Worm (Caenorhabditis elegans) whole organism, L1 larva: Measurements from ENCODE around the gene K03H1.9.
A peak's percentile ranks its signal among the peaks of the same experiment; 100 is the strongest.

Source experiments
- C04F5.9 ChIP-seq: sonication (generic microtip); optimal IDR thresholded peaks from 2 replicates; lab custom pipeline; 2016; ENCODE audit warnings: missing genetic modification characterization, missing compliant biosample characterization
- C16A3.4 ChIP-seq: fragments of 150-350 bp; optimal IDR thresholded peaks from 2 replicates; lab custom pipeline; 2014; ENCODE audit warnings: missing biosample characterization, missing genetic modification characterization
- C34B4.2 ChIP-seq: sonication (generic microtip); optimal IDR thresholded peaks from 2 replicates; lab custom pipeline; 2017; ENCODE audit warnings: mild to moderate bottlenecking, missing genetic modification characterization, missing compliant biosample characterization
- F16B12.6 ChIP-seq: fragments of 150-350 bp; optimal IDR thresholded peaks from 2 replicates; lab custom pipeline; 2014; ENCODE audit warnings: missing biosample characterization, missing genetic modification characterization
- Y116A8C.19 ChIP-seq: sonication (generic microtip); optimal IDR thresholded peaks from 2 replicates; lab custom pipeline; 2016; ENCODE audit warnings: missing compliant biosample characterization, missing genetic modification characterization, borderline replicate concordance
- aha-1 ChIP-seq: fragments of 150-350 bp; optimal IDR thresholded peaks from 2 replicates; lab custom pipeline; 2014; ENCODE audit warnings: missing biosample characterization, missing genetic modification characterization
- ama-1 ChIP-seq: fragments of 150-350 bp; optimal IDR thresholded peaks from 2 replicates; lab custom pipeline; 2014
- ceh-63 ChIP-seq: fragments of 200-800 bp; sonication (Bioruptor generic); optimal IDR thresholded peaks from 2 replicates; lab custom pipeline; 2018; ENCODE audit warnings: mild to moderate bottlenecking, missing genetic modification characterization, missing compliant biosample characterization
- ceh-82 ChIP-seq, 3 experiments: fragments of 150-350 bp in 1 of 3; sonication (generic microtip) in 2 of 3; optimal IDR thresholded peaks; 2 replicates each; lab custom pipeline; 2014 to 2017; ENCODE audit warnings: missing biosample characterization in 3 of 3, missing genetic modification characterization in 3 of 3
- ceh-88 ChIP-seq: fragments of 200-800 bp; sonication (Bioruptor generic); IDR thresholded peaks from 2 replicates; pipeline ENCODE4 v1.3.6; 2022; ENCODE audit warnings: missing genetic modification characterization, missing compliant biosample characterization
- ces-1 ChIP-seq: fragments of 150-350 bp; optimal IDR thresholded peaks from 2 replicates; lab custom pipeline; 2014; ENCODE audit warnings: missing biosample characterization, missing genetic modification reagents, missing genetic modification characterization
- efl-1 ChIP-seq, 4 experiments: fragments of 150-350 bp; optimal IDR thresholded peaks in 3 of 4; peaks in 1 of 4; 1 replicate in 1 of 4; 2 replicates in 3 of 4; lab custom pipeline; 2014; ENCODE audit warnings: missing biosample characterization in 2 of 4, missing genetic modification characterization in 2 of 4, missing genetic modification reagents in 2 of 4
- efl-3 ChIP-seq: fragments of 200-800 bp; sonication (Bioruptor generic); optimal IDR thresholded peaks from 2 replicates; lab custom pipeline; 2018; ENCODE audit warnings: mild to moderate bottlenecking, missing genetic modification characterization, missing compliant biosample characterization
- egl-13 ChIP-seq: sonication (generic microtip); optimal IDR thresholded peaks from 2 replicates; lab custom pipeline; 2016; ENCODE audit warnings: missing genotype, missing genetic modification reagents, missing genetic modification characterization, missing compliant biosample characterization
- egl-27 ChIP-seq, 2 experiments: fragments of 150-350 bp in 1 of 2; sonication (generic microtip); optimal IDR thresholded peaks; 3 replicates each; lab custom pipeline; 2017 to 2018; ENCODE audit warnings: missing biosample characterization in 2 of 2, missing genetic modification characterization in 2 of 2, missing genetic modification reagents in 2 of 2
- elt-2 ChIP-seq: sonication (generic microtip); optimal IDR thresholded peaks from 2 replicates; lab custom pipeline; 2016; ENCODE audit warnings: missing genetic modification characterization, mild to moderate bottlenecking, inconsistent platforms, missing compliant biosample characterization, missing genetic modification reagents
- elt-3 ChIP-seq, 6 experiments: fragments of 150-350 bp in 1 of 6; sonication (generic microtip); optimal IDR thresholded peaks; 2 replicates each; lab custom pipeline; 2017 to 2018; ENCODE audit warnings: missing biosample characterization in 6 of 6, missing genetic modification characterization in 6 of 6, inconsistent platforms in 1 of 6
- fkh-10 ChIP-seq: sonication (generic microtip); optimal IDR thresholded peaks from 2 replicates; lab custom pipeline; 2017; ENCODE audit warnings: missing biosample characterization, missing genetic modification reagents, missing genetic modification characterization
- fkh-4 ChIP-seq: sonication (generic microtip); optimal IDR thresholded peaks from 2 replicates; lab custom pipeline; 2016; ENCODE audit warnings: missing compliant biosample characterization, missing genetic modification characterization, borderline replicate concordance
- fos-1 ChIP-seq: fragments of 150-350 bp; optimal IDR thresholded peaks from 2 replicates; lab custom pipeline; 2014; ENCODE audit warnings: missing biosample characterization, missing genetic modification characterization
- hpl-2 ChIP-seq: fragments of 150-350 bp; optimal IDR thresholded peaks from 2 replicates; lab custom pipeline; 2014; ENCODE audit warnings: missing biosample characterization, missing genetic modification reagents, missing genetic modification characterization
- irx-1 ChIP-seq: sonication (generic microtip); optimal IDR thresholded peaks from 2 replicates; lab custom pipeline; 2016; ENCODE audit warnings: missing genetic modification characterization, missing compliant biosample characterization
- jun-1 ChIP-seq: fragments of 150-350 bp; optimal IDR thresholded peaks from 2 replicates; lab custom pipeline; 2014; ENCODE audit warnings: missing biosample characterization, missing genetic modification reagents, missing genetic modification characterization
- lin-13 ChIP-seq: fragments of 150-350 bp; optimal IDR thresholded peaks from 2 replicates; lab custom pipeline; 2014; ENCODE audit warnings: missing biosample characterization, missing genetic modification reagents, missing genetic modification characterization
- lin-14 ChIP-seq: fragments of 200-800 bp; sonication (Bioruptor generic); optimal IDR thresholded peaks from 2 replicates; lab custom pipeline; 2018; ENCODE audit warnings: mild to moderate bottlenecking, missing genetic modification characterization, moderate library complexity, missing compliant biosample characterization
- lin-35 ChIP-seq, 2 experiments: fragments of 150-350 bp; optimal IDR thresholded peaks; 2 replicates each; lab custom pipeline; 2014; ENCODE audit warnings: missing biosample characterization in 2 of 2, missing genetic modification characterization in 2 of 2, missing genetic modification reagents in 2 of 2
- lir-3 ChIP-seq: sonication (generic microtip); optimal IDR thresholded peaks from 2 replicates; lab custom pipeline; 2016; ENCODE audit warnings: mild to moderate bottlenecking, missing genetic modification characterization, moderate library complexity, missing compliant biosample characterization; ENCODE audit not compliant: poor library complexity
- lsy-2 ChIP-seq, 2 experiments: fragments of 150-350 bp; optimal IDR thresholded peaks; 2 replicates each; lab custom pipeline; 2014; ENCODE audit warnings: missing biosample characterization in 2 of 2, missing genetic modification characterization in 2 of 2
- mab-9 ChIP-seq: fragments of 200-800 bp; sonication (Bioruptor generic); IDR thresholded peaks from 2 replicates; pipeline ENCODE4 v1.3.6; 2022; ENCODE audit warnings: missing genetic modification reagents, missing genetic modification characterization, missing compliant biosample characterization
- mef-2 ChIP-seq: fragments of 150-350 bp; optimal IDR thresholded peaks from 2 replicates; lab custom pipeline; 2014; ENCODE audit warnings: missing biosample characterization, missing genetic modification characterization
- nhr-11 ChIP-seq: fragments of 150-350 bp; optimal IDR thresholded peaks from 2 replicates; lab custom pipeline; 2014; ENCODE audit warnings: missing biosample characterization, missing genetic modification characterization
- nhr-12 ChIP-seq: sonication (generic microtip); optimal IDR thresholded peaks from 2 replicates; lab custom pipeline; 2017; ENCODE audit warnings: missing biosample characterization, missing genetic modification characterization
- nhr-237 ChIP-seq: fragments of 150-350 bp; optimal IDR thresholded peaks from 2 replicates; lab custom pipeline; 2014; ENCODE audit warnings: missing biosample characterization, missing genetic modification characterization
- nhr-47 ChIP-seq: sonication (generic microtip); optimal IDR thresholded peaks from 2 replicates; lab custom pipeline; 2016; ENCODE audit warnings: mild to moderate bottlenecking, missing genetic modification characterization, moderate library complexity, missing compliant biosample characterization
- nhr-71 ChIP-seq: sonication (generic microtip); optimal IDR thresholded peaks from 2 replicates; lab custom pipeline; 2016; ENCODE audit warnings: mild to moderate bottlenecking, missing genetic modification characterization, moderate library complexity, missing compliant biosample characterization
- nhr-76 ChIP-seq: sonication (generic microtip); optimal IDR thresholded peaks from 2 replicates; lab custom pipeline; 2017; ENCODE audit warnings: missing biosample characterization, missing genetic modification characterization
- nhr-77 ChIP-seq: fragments of 150-350 bp; optimal IDR thresholded peaks from 2 replicates; lab custom pipeline; 2014; ENCODE audit warnings: missing biosample characterization, missing genetic modification characterization
- nhr-84 ChIP-seq: sonication (generic microtip); optimal IDR thresholded peaks from 2 replicates; lab custom pipeline; 2017; ENCODE audit warnings: missing biosample characterization, missing genetic modification characterization
- pag-3 ChIP-seq: sonication (generic microtip); optimal IDR thresholded peaks from 2 replicates; lab custom pipeline; 2017; ENCODE audit warnings: missing genetic modification characterization, mild to moderate bottlenecking, missing compliant biosample characterization, antibody characterized with exemption, borderline replicate concordance; ENCODE audit not compliant: insufficient read depth
- pax-3 ChIP-seq: fragments of 200-800 bp; sonication (Bioruptor generic); optimal IDR thresholded peaks from 2 replicates; lab custom pipeline; 2018; ENCODE audit warnings: mild to moderate bottlenecking, missing genetic modification characterization, moderate library complexity, missing compliant biosample characterization
- pqm-1 ChIP-seq: sonication (generic microtip); optimal IDR thresholded peaks from 3 replicates; lab custom pipeline; 2017; ENCODE audit warnings: missing biosample characterization, missing genetic modification characterization
- skn-1 ChIP-seq: fragments of 150-350 bp; optimal IDR thresholded peaks from 2 replicates; lab custom pipeline; 2014; ENCODE audit warnings: missing biosample characterization, missing genetic modification characterization
- snpc-4 ChIP-seq: fragments of 150-350 bp; optimal IDR thresholded peaks from 2 replicates; lab custom pipeline; 2014; ENCODE audit warnings: missing biosample characterization, missing genetic modification characterization
- snu-23 ChIP-seq: sonication (generic microtip); optimal IDR thresholded peaks from 2 replicates; lab custom pipeline; 2016; ENCODE audit warnings: missing genetic modification characterization, missing compliant biosample characterization
- sptf-1 ChIP-seq: fragments of 150-350 bp; optimal IDR thresholded peaks from 2 replicates; lab custom pipeline; 2014; ENCODE audit warnings: missing biosample characterization, missing genetic modification characterization
- sup-37 ChIP-seq: fragments of 200-800 bp; sonication (Bioruptor generic); optimal IDR thresholded peaks from 2 replicates; lab custom pipeline; 2018; ENCODE audit warnings: mild to moderate bottlenecking, missing genetic modification characterization, missing compliant biosample characterization
- swsn-7 ChIP-seq: sonication (generic microtip); optimal IDR thresholded peaks from 2 replicates; lab custom pipeline; 2016; ENCODE audit warnings: missing genetic modification characterization, missing compliant biosample characterization
- tlp-1 ChIP-seq: fragments of 150-350 bp; optimal IDR thresholded peaks from 2 replicates; lab custom pipeline; 2014; ENCODE audit warnings: missing biosample characterization, missing genetic modification characterization
- unc-62 ChIP-seq: fragments of 150-350 bp; optimal IDR thresholded peaks from 2 replicates; lab custom pipeline; 2014; ENCODE audit warnings: missing biosample characterization, missing genetic modification reagents, missing genetic modification characterization
- unc-86 ChIP-seq: sonication (generic microtip); optimal IDR thresholded peaks from 2 replicates; lab custom pipeline; 2016; ENCODE audit warnings: missing genetic modification characterization, missing compliant biosample characterization
- unc-98 ChIP-seq: fragments of 200-800 bp; sonication (Bioruptor generic); IDR thresholded peaks from 2 replicates; pipeline ENCODE4 v1.3.6; 2022; ENCODE audit warnings: missing genetic modification characterization, missing compliant biosample characterization
- zag-1 ChIP-seq: fragments of 150-350 bp; optimal IDR thresholded peaks from 2 replicates; lab custom pipeline; 2014; ENCODE audit warnings: missing biosample characterization, missing genetic modification characterization
- zip-4 ChIP-seq: fragments of 200-800 bp; sonication (Bioruptor generic); optimal IDR thresholded peaks from 2 replicates; lab custom pipeline; 2018; ENCODE audit warnings: mild to moderate bottlenecking, missing genetic modification characterization, moderate library complexity, missing compliant biosample characterization
- ztf-11 ChIP-seq, 2 experiments: sonication (generic microtip); optimal IDR thresholded peaks; 2 replicates each; lab custom pipeline; 2016 to 2017; ENCODE audit warnings: missing genetic modification characterization in 2 of 2, missing biosample characterization in 1 of 2, missing compliant biosample characterization in 1 of 2

Gene K03H1.9

DNA sequence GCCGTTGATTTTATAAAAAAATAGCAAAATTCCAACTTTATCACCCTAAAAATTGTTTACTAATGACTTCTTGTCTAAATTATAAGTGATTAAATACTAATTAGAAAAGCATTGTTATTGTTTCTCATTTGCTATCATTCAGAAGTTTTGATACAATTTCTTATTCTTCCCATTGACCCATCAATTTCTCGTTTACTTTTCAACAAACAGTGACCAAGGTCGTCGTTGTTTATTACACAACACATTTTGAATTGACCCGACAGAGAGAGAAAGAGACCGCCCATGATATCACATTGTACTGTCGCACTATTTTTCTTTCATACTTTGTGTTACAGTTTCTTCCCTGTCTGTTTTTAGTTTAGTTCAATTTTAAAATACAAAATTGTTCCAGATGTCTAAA is 13.9 kb downstream of the K03H1.9 start, which contains the start of gene ttr-2:
TSS of gene ttr-2 (plus strand) at position 392 of the 400 bp plus-strand sequence.
- TF ChIP-seq mab-9 = no peak
- no peak for TF ChIP-seq lin-35 (GFP tag; optimal IDR thresholded peaks at IDR 0.05; lab: Kevin White, UChicago)
- no peak for TF ChIP-seq ceh-63 (GFP tag; lab: Kevin White, UChicago)
- TF ChIP-seq ama-1 (lab: Kevin White, UChicago) = no peak
- TF ChIP-seq jun-1 (tag; lab: Kevin White, UChicago) = no peak
- TF ChIP-seq ceh-88 (GFP tag; lab: Robert Waterston, UW) = no peak
- no peak for TF ChIP-seq tlp-1 (tag; lab: Kevin White, UChicago)
- TF ChIP-seq zip-4 (GFP tag; lab: Kevin White, UChicago) = no peak
- no peak for TF ChIP-seq F16B12.6 (tag; lab: Kevin White, UChicago)
- no peak for TF ChIP-seq nhr-11
- no peak for TF ChIP-seq egl-13 (tag; lab: Kevin White, UChicago)
- no peak for TF ChIP-seq efl-3 (GFP tag; lab: Kevin White, UChicago)
- no peak for TF ChIP-seq nhr-12 (tag; lab: Kevin White, UChicago)
- no peak for TF ChIP-seq aha-1 (tag; lab: Kevin White, UChicago)
- no peak for TF ChIP-seq Y116A8C.19 (tag; lab: Kevin White, UChicago)
- TF ChIP-seq elt-2 (tag; lab: Kevin White, UChicago) = no peak
- no peak for TF ChIP-seq unc-98 (GFP tag; lab: Robert Waterston, UW)
- no peak for TF ChIP-seq hpl-2 (GFP tag; lab: Kevin White, UChicago)
- TF ChIP-seq nhr-237 = no peak
- no peak for TF ChIP-seq unc-86 (tag; lab: Kevin White, UChicago)
- TF ChIP-seq ztf-11 (tag; optimal IDR thresholded peaks at IDR 0.05; lab: Kevin White, UChicago) = no peak
- TF ChIP-seq nhr-71 (tag; lab: Kevin White, UChicago) = peak; percentile 21
- TF ChIP-seq lin-13 (GFP tag; lab: Kevin White, UChicago) = no peak
- TF ChIP-seq nhr-47 (tag; lab: Kevin White, UChicago) = no peak
- no peak for TF ChIP-seq irx-1
- TF ChIP-seq efl-1 (optimal IDR thresholded peaks at IDR 0.05; lab: Kevin White, UChicago) = no peak
- TF ChIP-seq efl-1 (GFP tag; optimal IDR thresholded peaks at IDR 0.05 in 1 of 2; lab: Kevin White, UChicago) = peak in 1 of 2 experiments; percentile 73
- TF ChIP-seq nhr-76 (tag; lab: Kevin White, UChicago) = no peak
- no peak for TF ChIP-seq swsn-7 (tag; lab: Kevin White, UChicago)
- TF ChIP-seq fkh-10 (GFP tag; lab: Kevin White, UChicago) = no peak
- no peak for TF ChIP-seq pqm-1
- TF ChIP-seq lir-3 (tag; lab: Kevin White, UChicago) = no peak
- TF ChIP-seq unc-62 (GFP tag; lab: Kevin White, UChicago) = no peak
- TF ChIP-seq lin-14 (GFP tag; lab: Kevin White, UChicago) = peak; percentile 67
- no peak for TF ChIP-seq C04F5.9 (tag; lab: Kevin White, UChicago)
- no peak for TF ChIP-seq C34B4.2
- no peak for TF ChIP-seq mef-2 (tag; lab: Kevin White, UChicago)
- TF ChIP-seq pax-3 (tag; lab: Kevin White, UChicago) = no peak
- no peak for TF ChIP-seq sup-37 (GFP tag; lab: Kevin White, UChicago)
- no peak for TF ChIP-seq fkh-4 (tag; lab: Kevin White, UChicago)
- TF ChIP-seq egl-27 (tag; optimal IDR thresholded peaks at IDR 0.05; lab: Kevin White, UChicago) = no peak
- no peak for TF ChIP-seq ces-1
- no peak for TF ChIP-seq nhr-77 (tag; lab: Kevin White, UChicago)
- no peak for TF ChIP-seq snpc-4 (tag; lab: Kevin White, UChicago)
- TF ChIP-seq sptf-1 (tag; lab: Kevin White, UChicago) = no peak
- no peak for TF ChIP-seq nhr-84 (tag; lab: Kevin White, UChicago)
- TF ChIP-seq ceh-82 (tag; optimal IDR thresholded peaks at IDR 0.05; lab: Kevin White, UChicago) = no peak
- no peak for TF ChIP-seq pag-3 (tag; lab: Kevin White, UChicago)
- TF ChIP-seq fos-1 (tag; lab: Kevin White, UChicago) = no peak
- TF ChIP-seq snu-23 (GFP tag; lab: Kevin White, UChicago) = peak; percentile 35
- no peak for TF ChIP-seq lsy-2 (tag; optimal IDR thresholded peaks at IDR 0.05; lab: Kevin White, UChicago)
- TF ChIP-seq C16A3.4 (tag; lab: Kevin White, UChicago) = no peak
- no peak for TF ChIP-seq zag-1 (tag; lab: Kevin White, UChicago)
- TF ChIP-seq elt-3 (tag; optimal IDR thresholded peaks at IDR 0.05; lab: Kevin White, UChicago) = peak in 2 of 6 experiments; percentile 46 to 56
- no peak for TF ChIP-seq skn-1 (tag; lab: Kevin White, UChicago)
